Worm (Caenorhabditis elegans) whole organism, midembryonic: ENCODE measurements around the gene sru-37.

Experiments
- T22C8.4 ChIP-seq: fragments of 200-800 bp; sonication (Bioruptor generic); IDR thresholded peaks from 2 replicates; pipeline ENCODE4 v1.3.6; 2022; ENCODE audit warnings: missing genetic modification characterization, missing compliant biosample characterization
- flt-1 ChIP-seq: fragments of 200-800 bp; sonication (Bioruptor generic); IDR thresholded peaks from 2 replicates; pipeline ENCODE4 v1.3.6; 2022; ENCODE audit warnings: missing genetic modification characterization, missing compliant biosample characterization
- klf-2 ChIP-seq: fragments of 200-800 bp; sonication (Bioruptor generic); conservative IDR thresholded peaks from 2 replicates; pipeline ENCODE4 v1.3.6; 2022; ENCODE audit warnings: missing genetic modification reagents, missing genetic modification characterization, missing compliant biosample characterization
- ref-1 ChIP-seq: fragments of 200-800 bp; sonication (Bioruptor generic); conservative IDR thresholded peaks from 2 replicates; pipeline ENCODE4 v1.3.6; 2022; ENCODE audit warnings: missing genetic modification reagents, missing genetic modification characterization, missing compliant biosample characterization
- tab-1 ChIP-seq: fragments of 200-800 bp; sonication (Bioruptor generic); IDR thresholded peaks from 2 replicates; pipeline ENCODE4 v1.3.6; 2022; ENCODE audit warnings: missing genetic modification characterization, missing compliant biosample characterization
- ztf-23 ChIP-seq: fragments of 200-800 bp; sonication (Bioruptor generic); IDR thresholded peaks from 2 replicates; pipeline ENCODE4 v1.3.6; 2022; ENCODE audit warnings: missing genetic modification reagents, missing genetic modification characterization, missing compliant biosample characterization
- ztf-29 ChIP-seq: fragments of 200-800 bp; sonication (Bioruptor generic); IDR thresholded peaks from 2 replicates; pipeline ENCODE4 v1.3.6; 2022; ENCODE audit warnings: missing genetic modification reagents, missing genetic modification characterization, missing compliant biosample characterization

DNA sequence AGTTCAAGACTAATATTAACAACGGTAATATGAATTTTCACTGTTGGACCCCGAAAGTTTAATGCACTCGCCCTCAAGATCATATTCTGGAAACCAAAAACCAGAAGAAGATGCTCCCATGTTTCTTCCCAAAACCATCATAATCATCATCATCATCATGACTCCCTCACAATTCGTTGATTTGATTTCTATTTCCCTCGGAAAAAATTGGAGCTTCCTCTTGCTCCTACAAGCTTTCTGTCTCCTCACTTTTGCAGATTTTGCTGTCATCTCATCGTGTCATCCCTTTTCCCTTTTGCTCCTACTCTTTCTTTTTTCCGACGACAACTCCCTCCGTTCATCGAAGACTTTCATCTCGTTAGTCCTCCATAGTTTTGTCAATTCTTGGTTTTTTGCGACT, 33.3 kb upstream of the sru-37 start, which contains the start of gene F46B6.2:
- TF ChIP-seq flt-1 (GFP tag; lab: Robert Waterston, UW) (no peak), ztf-23 (GFP tag; lab: Robert Waterston, UW) (no peak), ref-1 (GFP tag; lab: Robert Waterston, UW) (no peak), tab-1 (GFP tag; lab: Robert Waterston, UW) (no peak), ztf-29 (GFP tag; lab: Robert Waterston, UW) (no peak), klf-2 (GFP tag; lab: Robert Waterston, UW) (no peak), T22C8.4 (GFP tag; lab: Robert Waterston, UW) (no peak)
